Worm (Caenorhabditis elegans) whole organism, mixed stage, embryonic: Measurements from ENCODE around the gene R04B3.1.

ENCODE experiments used
- M03D4.4 ChIP-seq: sonication (generic microtip); optimal IDR thresholded peaks from 2 replicates; lab custom pipeline; 2017; ENCODE audit warnings: mild to moderate bottlenecking, missing genetic modification characterization, missing compliant biosample characterization
- bed-3 ChIP-seq: fragments of 200-800 bp; sonication (Bioruptor generic); optimal IDR thresholded peaks from 3 replicates; lab custom pipeline; 2018; ENCODE audit warnings: mild to moderate bottlenecking, missing genetic modification characterization, moderate library complexity, missing compliant biosample characterization
- blmp-1 ChIP-seq: fragments of 150-350 bp; optimal IDR thresholded peaks from 2 replicates; lab custom pipeline; 2014; ENCODE audit warnings: missing biosample characterization, missing genetic modification characterization
- ceh-39 ChIP-seq: fragments of 150-350 bp; optimal IDR thresholded peaks from 2 replicates; lab custom pipeline; 2014; ENCODE audit warnings: missing biosample characterization, missing genetic modification characterization
- ceh-43 ChIP-seq: fragments of 200-800 bp; sonication (Bioruptor generic); optimal IDR thresholded peaks from 2 replicates; lab custom pipeline; 2018; ENCODE audit warnings: mild to moderate bottlenecking, missing genetic modification characterization, moderate library complexity, missing compliant biosample characterization
- ces-1 ChIP-seq: fragments of 150-350 bp; optimal IDR thresholded peaks from 2 replicates; lab custom pipeline; 2014; ENCODE audit warnings: missing biosample characterization, missing genetic modification reagents, missing genetic modification characterization
- cnd-1 ChIP-seq: fragments of 200-800 bp; sonication (Bioruptor generic); optimal IDR thresholded peaks from 2 replicates; lab custom pipeline; 2018; ENCODE audit warnings: mild to moderate bottlenecking, missing genetic modification characterization, missing compliant biosample characterization
- elt-1 ChIP-seq: sonication (generic microtip); optimal IDR thresholded peaks from 2 replicates; lab custom pipeline; 2017; ENCODE audit warnings: missing genetic modification characterization, mild to moderate bottlenecking, missing compliant biosample characterization, antibody characterized with exemption, moderate library complexity, borderline replicate concordance; ENCODE audit not compliant: insufficient read depth
- elt-3 ChIP-seq: fragments of 150-350 bp; optimal IDR thresholded peaks from 2 replicates; lab custom pipeline; 2014; ENCODE audit warnings: missing biosample characterization, missing genetic modification characterization
- flh-1 ChIP-seq: fragments of 200-800 bp; sonication (Bioruptor generic); optimal IDR thresholded peaks from 2 replicates; lab custom pipeline; 2018; ENCODE audit warnings: mild to moderate bottlenecking, missing genetic modification characterization, moderate library complexity, missing compliant biosample characterization
- ham-2 ChIP-seq: fragments of 200-800 bp; sonication (Bioruptor generic); optimal IDR thresholded peaks from 2 replicates; lab custom pipeline; 2018; ENCODE audit warnings: mild to moderate bottlenecking, missing genetic modification characterization, missing compliant biosample characterization
- hlh-1 ChIP-seq: fragments of 150-350 bp; optimal IDR thresholded peaks from 2 replicates; lab custom pipeline; 2014; ENCODE audit warnings: missing biosample characterization, missing genetic modification reagents, missing genetic modification characterization
- lin-13 ChIP-seq: fragments of 150-350 bp; optimal IDR thresholded peaks from 2 replicates; lab custom pipeline; 2014; ENCODE audit warnings: missing biosample characterization, missing genetic modification characterization
- lin-32 ChIP-seq: fragments of 200-800 bp; sonication (Bioruptor generic); optimal IDR thresholded peaks from 2 replicates; lab custom pipeline; 2018; ENCODE audit warnings: mild to moderate bottlenecking, missing genetic modification characterization, missing compliant biosample characterization
- lsy-2 ChIP-seq: fragments of 150-350 bp; optimal IDR thresholded peaks from 2 replicates; lab custom pipeline; 2014; ENCODE audit warnings: missing biosample characterization, missing genetic modification characterization
- mab-5 ChIP-seq: fragments of 150-350 bp; optimal IDR thresholded peaks from 2 replicates; lab custom pipeline; 2014; ENCODE audit warnings: missing biosample characterization, missing genetic modification characterization
- mep-1 ChIP-seq: fragments of 150-350 bp; optimal IDR thresholded peaks from 2 replicates; lab custom pipeline; 2017; ENCODE audit warnings: missing biosample characterization, missing genetic modification reagents, missing genetic modification characterization, inconsistent platforms
- mls-2 ChIP-seq: sonication (generic microtip); optimal IDR thresholded peaks from 2 replicates; lab custom pipeline; 2016; ENCODE audit warnings: mild to moderate bottlenecking, missing genetic modification characterization, moderate library complexity, missing compliant biosample characterization
- nhr-12 ChIP-seq: fragments of 150-350 bp; optimal IDR thresholded peaks from 2 replicates; lab custom pipeline; 2014; ENCODE audit warnings: missing biosample characterization, missing genetic modification characterization
- nhr-237 ChIP-seq: fragments of 150-350 bp; optimal IDR thresholded peaks from 2 replicates; lab custom pipeline; 2014; ENCODE audit warnings: missing biosample characterization, missing genetic modification characterization
- nhr-28 ChIP-seq: fragments of 150-350 bp; optimal IDR thresholded peaks from 2 replicates; lab custom pipeline; 2014; ENCODE audit warnings: missing biosample characterization, missing genetic modification characterization
- nhr-76 ChIP-seq: sonication (generic microtip); optimal IDR thresholded peaks from 2 replicates; lab custom pipeline; 2017; ENCODE audit warnings: missing biosample characterization, missing genetic modification characterization
- pha-4 ChIP-seq: fragments of 150-350 bp; optimal IDR thresholded peaks from 2 replicates; lab custom pipeline; 2018; ENCODE audit warnings: missing biosample characterization, missing genetic modification reagents, missing genetic modification characterization
- sem-2 ChIP-seq: fragments of 200-800 bp; sonication (Bioruptor generic); optimal IDR thresholded peaks from 2 replicates; lab custom pipeline; 2018; ENCODE audit warnings: mild to moderate bottlenecking, missing genetic modification characterization, missing compliant biosample characterization
- snpc-4 ChIP-seq: fragments of 150-350 bp; optimal IDR thresholded peaks from 2 replicates; lab custom pipeline; 2014; ENCODE audit warnings: missing biosample characterization, missing genetic modification characterization
- sptf-1 ChIP-seq: sonication (generic microtip); optimal IDR thresholded peaks from 2 replicates; lab custom pipeline; 2017; ENCODE audit warnings: mild to moderate bottlenecking, missing genetic modification characterization, moderate library complexity, missing compliant biosample characterization
- tbx-8 ChIP-seq: fragments of 200-800 bp; sonication (Bioruptor generic); optimal IDR thresholded peaks from 2 replicates; lab custom pipeline; 2018; ENCODE audit warnings: mild to moderate bottlenecking, missing genetic modification characterization, moderate library complexity, missing compliant biosample characterization
- unc-120 ChIP-seq: sonication (generic microtip); optimal IDR thresholded peaks from 2 replicates; lab custom pipeline; 2017; ENCODE audit warnings: missing genetic modification characterization, missing compliant biosample characterization; ENCODE audit not compliant: poor library complexity, severe bottlenecking
- unc-39 ChIP-seq: fragments of 150-350 bp; optimal IDR thresholded peaks from 2 replicates; lab custom pipeline; 2014; ENCODE audit warnings: missing biosample characterization, missing genetic modification characterization
- unc-62 ChIP-seq: fragments of 150-350 bp; optimal IDR thresholded peaks from 2 replicates; lab custom pipeline; 2014; ENCODE audit warnings: missing biosample characterization, missing genetic modification reagents, missing genetic modification characterization
- zip-8 ChIP-seq: fragments of 150-350 bp; optimal IDR thresholded peaks from 2 replicates; lab custom pipeline; 2014; ENCODE audit warnings: missing biosample characterization, missing genetic modification characterization
- ztf-11 ChIP-seq: fragments of 150-350 bp; optimal IDR thresholded peaks from 2 replicates; lab custom pipeline; 2014; ENCODE audit warnings: missing biosample characterization, missing genetic modification characterization

Gene R04B3.1

ce11 chrX:2452297-2452696 lies 18.9 kb downstream of the R04B3.1 start:
- TF ChIP-seq ceh-39 (tag; lab: Kevin White, UChicago) (no peak), lsy-2 (tag; lab: Kevin White, UChicago) (no peak), tbx-8 (GFP tag; lab: Kevin White, UChicago) (no peak), ztf-11 (tag; lab: Kevin White, UChicago) (no peak), nhr-237 (tag; lab: Kevin White, UChicago) (no peak), pha-4 (tag; lab: Kevin White, UChicago) (no peak), sem-2 (GFP tag; lab: Kevin White, UChicago) (no peak), unc-120 (tag; lab: Kevin White, UChicago) (peak; percentile 11), nhr-28 (tag; lab: Kevin White, UChicago) (no peak), mab-5 (tag; lab: Kevin White, UChicago) (no peak), sptf-1 (tag; lab: Kevin White, UChicago) (no peak), ces-1 (GFP tag; lab: Kevin White, UChicago) (no peak), M03D4.4 (tag; lab: Kevin White, UChicago) (no peak), hlh-1 (tag; lab: Kevin White, UChicago) (peak; percentile 98), lin-32 (no peak), elt-3 (tag; lab: Kevin White, UChicago) (no peak), bed-3 (GFP tag; lab: Kevin White, UChicago) (no peak), mls-2 (tag; lab: Kevin White, UChicago) (no peak), elt-1 (tag; lab: Kevin White, UChicago) (no peak), zip-8 (tag; lab: Kevin White, UChicago) (no peak), unc-62 (GFP tag; lab: Kevin White, UChicago) (peak; percentile 54), cnd-1 (tag; lab: Kevin White, UChicago) (no peak)

DNA sequence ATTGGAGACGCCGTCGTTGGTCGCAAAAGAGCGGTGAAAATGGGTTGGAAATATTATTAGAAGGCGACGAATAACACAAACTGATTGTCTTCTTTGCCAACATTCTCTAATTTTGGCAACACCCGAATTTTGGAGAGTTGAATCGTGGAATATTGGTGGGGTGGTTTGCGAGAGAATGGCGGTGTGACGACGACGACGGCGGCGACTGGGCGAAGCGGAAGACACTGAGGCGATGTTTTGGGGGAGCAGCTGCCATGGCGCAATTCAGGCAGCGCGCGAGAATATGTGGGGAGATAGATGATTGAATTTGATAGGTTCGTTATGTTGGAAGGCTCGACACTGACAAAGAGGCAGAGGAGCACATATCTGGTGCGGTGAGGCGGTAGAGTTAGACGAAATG lies 20.2 kb downstream of the R04B3.1 start:
- TF ChIP-seq nhr-28 (tag; lab: Kevin White, UChicago) (no peak), ces-1 (GFP tag; lab: Kevin White, UChicago) (peak; percentile 42)

DNA sequence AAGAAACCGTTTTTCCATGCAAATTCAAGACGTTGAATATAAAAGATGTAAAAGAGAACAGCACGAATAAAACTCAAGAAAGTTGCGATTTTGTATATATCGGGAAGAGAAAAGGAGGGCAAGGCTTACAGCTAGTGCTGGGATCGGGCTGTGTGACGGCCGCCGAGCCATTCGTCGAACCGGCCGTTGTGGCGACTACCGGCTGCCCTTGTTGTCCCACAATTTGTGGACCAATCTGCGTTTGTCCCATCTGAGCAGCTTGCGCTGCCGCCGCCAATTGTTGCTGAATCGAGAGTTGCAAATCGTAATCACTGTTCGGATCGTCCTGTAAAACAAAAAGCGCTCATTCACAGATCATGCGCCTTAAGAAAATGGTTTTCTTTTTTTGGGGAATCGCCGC lies 24.0 kb downstream of the R04B3.1 start:
- TF ChIP-seq lin-32 (no peak), flh-1 (GFP tag; lab: Kevin White, UChicago) (no peak), mep-1 (tag; lab: Kevin White, UChicago) (no peak), blmp-1 (tag; lab: Kevin White, UChicago) (no peak), nhr-28 (tag; lab: Kevin White, UChicago) (no peak), mls-2 (tag; lab: Kevin White, UChicago) (no peak), snpc-4 (no peak), M03D4.4 (tag; lab: Kevin White, UChicago) (no peak)

DNA sequence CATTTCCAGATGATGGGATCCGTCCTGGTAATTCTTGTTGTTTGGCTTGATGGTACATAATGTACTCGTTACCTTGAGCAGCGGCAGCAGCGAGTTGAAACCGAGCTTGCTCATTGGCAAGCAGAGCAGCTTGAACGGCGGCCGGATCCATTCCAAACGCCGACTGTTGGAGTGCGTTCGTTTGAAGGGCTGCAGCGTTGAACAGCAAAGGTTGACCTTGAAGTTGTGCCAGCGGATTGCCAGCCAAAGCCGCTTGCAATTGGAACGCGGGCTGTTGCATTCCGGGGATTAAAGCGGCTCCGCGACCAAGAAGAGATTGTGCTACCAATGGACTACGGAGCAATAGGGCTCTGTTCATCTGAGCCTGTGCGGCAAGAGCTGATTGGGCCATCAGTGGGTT lies 25.0 kb downstream of the R04B3.1 start:
- TF ChIP-seq nhr-12 (tag; lab: Kevin White, UChicago) (no peak), flh-1 (GFP tag; lab: Kevin White, UChicago) (no peak), cnd-1 (tag; lab: Kevin White, UChicago) (no peak), unc-62 (GFP tag; lab: Kevin White, UChicago) (no peak), M03D4.4 (tag; lab: Kevin White, UChicago) (no peak), ceh-43 (no peak), nhr-237 (tag; lab: Kevin White, UChicago) (no peak), bed-3 (GFP tag; lab: Kevin White, UChicago) (no peak), nhr-76 (tag; lab: Kevin White, UChicago) (no peak), lin-32 (no peak), snpc-4 (no peak), mls-2 (tag; lab: Kevin White, UChicago) (no peak), unc-39 (tag; lab: Kevin White, UChicago) (no peak), ceh-39 (tag; lab: Kevin White, UChicago) (no peak)

DNA sequence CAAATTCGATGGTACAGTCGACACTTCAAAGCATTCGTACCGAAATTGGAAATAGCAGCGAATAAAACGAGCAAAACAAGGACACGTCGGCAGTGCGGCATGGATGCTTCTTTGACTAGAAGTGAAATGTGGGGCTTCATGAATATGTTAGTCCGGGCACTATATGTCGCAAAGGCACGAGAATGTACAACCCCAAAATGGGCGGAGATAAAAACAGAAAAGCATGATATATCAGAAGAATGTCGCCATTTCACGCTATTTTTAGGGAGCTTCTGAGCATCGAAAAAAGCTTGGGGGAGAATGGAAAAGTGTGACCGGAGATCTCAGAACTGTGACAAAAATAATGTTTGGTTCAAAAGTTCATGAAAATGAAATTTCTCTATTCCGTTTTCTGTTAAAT lies 27.9 kb downstream of the R04B3.1 start, which contains the start of gene T07D1.3:
T07D1.3 (minus strand) TSS at position 101 of the 400 bp plus-strand sequence.
- TF ChIP-seq nhr-12 (tag; lab: Kevin White, UChicago) (no peak), unc-120 (tag; lab: Kevin White, UChicago) (no peak), nhr-28 (tag; lab: Kevin White, UChicago) (no peak), elt-1 (tag; lab: Kevin White, UChicago) (no peak), ham-2 (GFP tag; lab: Kevin White, UChicago) (no peak), sem-2 (GFP tag; lab: Kevin White, UChicago) (no peak), ceh-39 (tag; lab: Kevin White, UChicago) (no peak), ceh-43 (no peak), blmp-1 (tag; lab: Kevin White, UChicago) (no peak), elt-3 (tag; lab: Kevin White, UChicago) (no peak), M03D4.4 (tag; lab: Kevin White, UChicago) (no peak), nhr-76 (tag; lab: Kevin White, UChicago) (no peak), lin-32 (no peak), cnd-1 (tag; lab: Kevin White, UChicago) (no peak), pha-4 (tag; lab: Kevin White, UChicago) (no peak), zip-8 (tag; lab: Kevin White, UChicago) (no peak), mep-1 (tag; lab: Kevin White, UChicago) (no peak), bed-3 (GFP tag; lab: Kevin White, UChicago) (no peak), lin-13 (tag; lab: Kevin White, UChicago) (no peak), unc-62 (GFP tag; lab: Kevin White, UChicago) (no peak)
